Fruit fly (Drosophila melanogaster) whole organism, pupa: ENCODE measurements around the gene CG34345.

Source experiments
- CG10348 ChIP-seq: fragments of 200-800 bp; sonication (Bioruptor generic); IDR thresholded peaks from 2 replicates; pipeline ENCODE4 v1.3.6; 2022; ENCODE audit warnings: missing biosample characterization, missing genetic modification characterization
- CG12605 ChIP-seq: fragments of 200-800 bp; sonication (Bioruptor generic); IDR thresholded peaks from 2 replicates; pipeline ENCODE4 v1.3.6; 2022; ENCODE audit warnings: missing biosample characterization, missing genetic modification characterization
- CG13204 ChIP-seq: fragments of 200-800 bp; sonication (Bioruptor generic); optimal IDR thresholded peaks from 2 replicates; lab custom pipeline; 2018; ENCODE audit warnings: missing biosample characterization, mild to moderate bottlenecking, missing genetic modification characterization, moderate library complexity
- CG14655 ChIP-seq: fragments of 200-800 bp; sonication (Bioruptor generic); optimal IDR thresholded peaks from 3 replicates; lab custom pipeline; 2017; ENCODE audit warnings: mild to moderate bottlenecking, missing biosample characterization, missing genetic modification reagents, missing genetic modification characterization
- CG15710 ChIP-seq: fragments of 200-800 bp; sonication (Bioruptor generic); optimal IDR thresholded peaks from 2 replicates; lab custom pipeline; 2018; ENCODE audit warnings: missing biosample characterization, mild to moderate bottlenecking, missing genetic modification characterization, moderate library complexity
- CG17806 ChIP-seq: fragments of 200-800 bp; sonication (Bioruptor generic); optimal IDR thresholded peaks from 2 replicates; lab custom pipeline; 2018; ENCODE audit warnings: missing biosample characterization, mild to moderate bottlenecking, missing genetic modification characterization, moderate library complexity
- CG32121 ChIP-seq: fragments of 200-800 bp; sonication (Bioruptor generic); IDR thresholded peaks from 2 replicates; pipeline ENCODE4 v1.3.6; 2022; ENCODE audit warnings: missing biosample characterization, missing genetic modification characterization
- CG34367 ChIP-seq: fragments of 200-800 bp; sonication (Bioruptor generic); optimal IDR thresholded peaks from 2 replicates; lab custom pipeline; 2018; ENCODE audit warnings: missing biosample characterization, mild to moderate bottlenecking, missing genetic modification characterization
- CG4496 ChIP-seq: fragments of 200-800 bp; sonication (Bioruptor generic); IDR thresholded peaks from 3 replicates; pipeline ENCODE4 v1.3.6; 2022; ENCODE audit warnings: missing biosample characterization, missing genetic modification characterization
- CG8159 ChIP-seq: fragments of 200-800 bp; sonication (Bioruptor generic); optimal IDR thresholded peaks from 3 replicates; lab custom pipeline; 2018; ENCODE audit warnings: missing biosample characterization, mild to moderate bottlenecking, missing genetic modification characterization, moderate library complexity
- CG8301 ChIP-seq: fragments of 200-800 bp; sonication (Bioruptor generic); optimal IDR thresholded peaks from 2 replicates; lab custom pipeline; 2018; ENCODE audit warnings: missing biosample characterization, mild to moderate bottlenecking, missing genetic modification characterization
- CG9948 ChIP-seq: fragments of 200-800 bp; sonication (Bioruptor generic); optimal IDR thresholded peaks from 2 replicates; lab custom pipeline; 2018; ENCODE audit warnings: missing biosample characterization, mild to moderate bottlenecking, missing genetic modification characterization, moderate library complexity
- D1 ChIP-seq: fragments of 200-800 bp; sonication (Bioruptor generic); optimal IDR thresholded peaks from 2 replicates; lab custom pipeline; 2018; ENCODE audit warnings: missing biosample characterization, mild to moderate bottlenecking, missing genetic modification characterization, moderate library complexity
- EcR ChIP-seq: fragments of 200-800 bp; sonication (Bioruptor generic); optimal IDR thresholded peaks from 3 replicates; lab custom pipeline; 2019; ENCODE audit warnings: missing biosample characterization, missing genetic modification characterization, mild to moderate bottlenecking, moderate library complexity, missing genetic modification reagents
- Ets98B ChIP-seq: fragments of 200-800 bp; sonication (Bioruptor generic); IDR thresholded peaks from 2 replicates; pipeline ENCODE4 v1.3.6; 2022; ENCODE audit warnings: missing biosample characterization, missing genetic modification characterization
- Pif1A ChIP-seq: fragments of 200-800 bp; sonication (Bioruptor generic); optimal IDR thresholded peaks from 3 replicates; lab custom pipeline; 2016; ENCODE audit warnings: missing biosample characterization, missing genetic modification characterization
- Pif1B ChIP-seq: fragments of 200-800 bp; sonication (Bioruptor generic); optimal IDR thresholded peaks from 3 replicates; lab custom pipeline; 2016; ENCODE audit warnings: missing biosample characterization, missing genetic modification characterization
- Snoo ChIP-seq: fragments of 200-800 bp; sonication (Bioruptor generic); optimal IDR thresholded peaks from 3 replicates; lab custom pipeline; 2017; ENCODE audit warnings: missing biosample characterization, mild to moderate bottlenecking, missing genetic modification characterization, inconsistent platforms
- fd96Ca ChIP-seq: fragments of 200-800 bp; sonication (Bioruptor generic); IDR thresholded peaks from 3 replicates; pipeline ENCODE4 v1.3.6; 2022; ENCODE audit warnings: missing biosample characterization, missing genetic modification characterization
- gl ChIP-seq: fragments of 200-800 bp; sonication (Bioruptor generic); optimal IDR thresholded peaks from 2 replicates; lab custom pipeline; 2018; ENCODE audit warnings: missing biosample characterization, mild to moderate bottlenecking, missing genetic modification characterization
- rn ChIP-seq: fragments of 200-800 bp; sonication (Bioruptor generic); IDR thresholded peaks from 2 replicates; pipeline ENCODE4 v1.3.6; 2022; ENCODE audit warnings: missing biosample characterization, missing genetic modification characterization

CG34345 gene

DNA sequence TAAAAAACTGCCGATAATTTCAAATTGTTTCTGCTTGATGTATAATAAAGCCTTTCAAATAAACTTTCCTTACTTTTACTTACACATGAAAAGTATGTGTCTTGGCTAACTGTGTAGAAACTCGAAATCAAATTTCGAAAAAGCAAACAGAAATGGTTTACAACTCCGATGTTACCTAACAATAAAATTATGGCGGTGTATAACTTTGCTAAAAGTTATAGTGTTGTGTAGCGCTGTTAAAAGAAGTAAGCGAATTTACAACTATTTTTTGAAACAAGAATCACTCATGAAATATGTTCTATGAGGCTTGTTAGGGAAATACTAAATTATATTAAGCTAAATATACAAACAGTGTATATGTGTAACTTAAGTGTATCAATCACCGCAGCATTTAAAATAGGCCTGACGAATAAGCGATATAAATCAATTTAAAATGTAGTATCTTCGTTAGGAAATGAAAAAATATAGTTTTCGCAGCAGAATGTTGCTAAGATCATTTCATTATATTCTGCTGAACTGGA is at the start of gene CG34345:
CG34345 (plus strand) TSS at position 471 of the 521 bp plus-strand sequence.
- TF ChIP-seq Pif1B (GFP tag; lab: Kevin White, UChicago), result no peak
- TF ChIP-seq CG8159 (tag; lab: Kevin White, UChicago), result no peak
- TF ChIP-seq Snoo, result no peak
- TF ChIP-seq CG14655, result no peak
- peak; percentile 78 for TF ChIP-seq D1 (tag; lab: Kevin White, UChicago)
- no peak for TF ChIP-seq Ets98B (GFP tag; lab: Robert Waterston, UW)
- TF ChIP-seq CG4496, result no peak
- TF ChIP-seq CG9948 (tag; lab: Kevin White, UChicago), result no peak

DNA sequence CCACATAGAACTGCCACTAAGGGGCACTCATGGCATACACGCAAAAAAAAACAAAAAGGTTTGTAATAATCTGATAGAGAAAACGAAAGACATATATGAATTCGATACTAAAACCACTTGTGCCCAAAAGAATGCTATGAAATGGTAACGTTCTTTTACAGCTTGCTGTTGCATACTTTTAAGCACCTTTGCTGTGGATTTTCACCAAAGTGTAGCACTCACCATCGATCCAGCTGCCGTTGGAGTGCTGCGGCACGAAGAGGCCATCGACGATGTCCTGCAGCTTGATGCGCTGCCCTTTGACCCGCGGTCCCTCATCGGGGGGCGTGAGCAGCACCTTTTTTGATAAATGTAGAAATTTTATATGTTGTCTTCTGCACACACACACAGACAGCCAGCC is 43.9 kb upstream of the CG34345 start:
- no peak for TF ChIP-seq CG8159 (tag; lab: Kevin White, UChicago)
- no peak for TF ChIP-seq CG10348 (GFP tag; lab: Robert Waterston, UW)
- TF ChIP-seq rn (GFP tag; lab: Robert Waterston, UW), result no peak
- TF ChIP-seq CG12605, result no peak
- TF ChIP-seq EcR (GFP tag; lab: Kevin White, UChicago), result no peak
- TF ChIP-seq CG14655, result no peak
- TF ChIP-seq Ets98B (GFP tag; lab: Robert Waterston, UW), result no peak
- no peak for TF ChIP-seq D1 (tag; lab: Kevin White, UChicago)
- no peak for TF ChIP-seq CG32121
- TF ChIP-seq CG15710 (tag; lab: Kevin White, UChicago), result no peak
- TF ChIP-seq Pif1B (GFP tag; lab: Kevin White, UChicago), result no peak
- TF ChIP-seq CG13204 (GFP tag; lab: Kevin White, UChicago), result no peak
- TF ChIP-seq CG8301 (tag; lab: Kevin White, UChicago), result no peak
- no peak for TF ChIP-seq Snoo
- no peak for TF ChIP-seq gl (tag; lab: Kevin White, UChicago)
- no peak for TF ChIP-seq fd96Ca (GFP tag; lab: Robert Waterston, UW)
- TF ChIP-seq, all 21 proteins: peak for 0

DNA sequence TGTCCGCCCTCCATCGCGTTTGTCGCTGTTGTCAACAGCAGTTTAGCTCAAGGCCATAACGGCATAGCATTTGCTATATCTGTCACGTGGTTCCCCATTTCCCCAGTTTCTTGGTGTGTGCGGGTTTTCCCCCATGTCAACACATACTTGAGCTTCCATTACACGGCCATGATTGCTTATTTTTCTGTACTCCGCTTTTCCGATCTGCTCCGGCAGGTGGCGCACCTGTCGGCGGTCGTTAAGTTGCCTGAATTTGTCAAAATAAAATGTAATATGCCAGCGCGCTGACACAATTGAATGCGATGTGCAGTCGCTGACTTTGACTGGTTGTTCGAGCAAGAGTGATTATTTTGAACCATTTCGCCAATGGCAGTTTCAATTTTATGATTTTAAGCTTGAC is 38.6 kb upstream of the CG34345 start:
- no peak for TF ChIP-seq EcR (GFP tag; lab: Kevin White, UChicago)

dm6 chr2L:6595027-6595426 is 27.9 kb upstream of the CG34345 start:
- TF ChIP-seq CG17806 (tag; lab: Kevin White, UChicago), result no peak
- no peak for TF ChIP-seq fd96Ca (GFP tag; lab: Robert Waterston, UW)
- no peak for TF ChIP-seq CG13204 (GFP tag; lab: Kevin White, UChicago)
- no peak for TF ChIP-seq CG34367 (tag; lab: Kevin White, UChicago)
- TF ChIP-seq CG4496, result no peak
- no peak for TF ChIP-seq Pif1B (GFP tag; lab: Kevin White, UChicago)
- no peak for TF ChIP-seq gl (tag; lab: Kevin White, UChicago)
- TF ChIP-seq CG8301 (tag; lab: Kevin White, UChicago), result no peak
- TF ChIP-seq Pif1A (GFP tag; lab: Kevin White, UChicago), result no peak
- no peak for TF ChIP-seq Snoo
- TF ChIP-seq CG9948 (tag; lab: Kevin White, UChicago), result no peak
- TF ChIP-seq CG14655, result no peak
- no peak for TF ChIP-seq CG32121
- TF ChIP-seq, all 21 proteins: peak for 0

DNA sequence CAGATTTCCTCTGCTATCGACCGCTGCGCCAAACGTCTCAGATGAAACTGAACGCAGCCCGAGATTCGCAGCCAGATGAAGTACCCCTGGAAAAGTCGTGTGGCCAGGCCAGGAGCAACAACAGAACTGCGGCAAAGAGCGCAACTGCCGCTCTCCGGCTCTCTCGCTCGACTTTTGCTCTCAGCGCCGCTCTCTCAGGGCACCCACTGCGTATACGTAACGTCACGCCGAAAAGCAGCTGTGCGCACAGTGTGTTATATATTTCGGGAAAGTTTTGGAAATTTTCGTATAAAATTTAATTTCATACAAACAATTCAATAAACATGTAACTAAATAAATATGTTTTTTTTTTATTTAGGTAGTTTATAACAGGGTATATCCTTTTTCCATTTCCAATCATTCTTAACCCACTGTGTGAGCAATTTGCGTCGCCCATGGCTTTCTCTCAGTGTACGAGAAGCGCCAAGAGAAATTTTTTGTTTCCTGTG is 21.9 kb upstream of the CG34345 start, which contains the start of gene Dpp10:
Dpp10 (minus strand) TSS at position 51 of the 488 bp plus-strand sequence.
- TF ChIP-seq CG9948 (tag; lab: Kevin White, UChicago), result no peak
- TF ChIP-seq CG10348 (GFP tag; lab: Robert Waterston, UW), result peak; percentile 72
- TF ChIP-seq CG17806 (tag; lab: Kevin White, UChicago), result no peak
- no peak for TF ChIP-seq CG13204 (GFP tag; lab: Kevin White, UChicago)
- TF ChIP-seq Pif1A (GFP tag; lab: Kevin White, UChicago), result peak; percentile 78
- TF ChIP-seq Ets98B (GFP tag; lab: Robert Waterston, UW), result peak; percentile 89
- TF ChIP-seq EcR (GFP tag; lab: Kevin White, UChicago), result no peak
- TF ChIP-seq fd96Ca (GFP tag; lab: Robert Waterston, UW), result peak; percentile 86
- peak; percentile 90 for TF ChIP-seq CG4496
- peak; percentile 2 for TF ChIP-seq D1 (tag; lab: Kevin White, UChicago)
- TF ChIP-seq Pif1B (GFP tag; lab: Kevin White, UChicago), result peak; percentile 55
- peak; percentile 66 for TF ChIP-seq CG8301 (tag; lab: Kevin White, UChicago)
- peak; percentile 88 for TF ChIP-seq CG32121
- peak; percentile 78 for TF ChIP-seq CG8159 (tag; lab: Kevin White, UChicago)
- TF ChIP-seq CG15710 (tag; lab: Kevin White, UChicago), result peak; percentile 72
- peak; percentile 73 for TF ChIP-seq CG14655
- no peak for TF ChIP-seq gl (tag; lab: Kevin White, UChicago)
- TF ChIP-seq CG12605, result peak; percentile 79
- TF ChIP-seq rn (GFP tag; lab: Robert Waterston, UW), result 0 out of 2 replicates have a peak, but pooled peaks have one; percentile 17
- TF ChIP-seq Snoo, result peak; percentile 58
- TF ChIP-seq CG34367 (tag; lab: Kevin White, UChicago), result peak; percentile 56

DNA sequence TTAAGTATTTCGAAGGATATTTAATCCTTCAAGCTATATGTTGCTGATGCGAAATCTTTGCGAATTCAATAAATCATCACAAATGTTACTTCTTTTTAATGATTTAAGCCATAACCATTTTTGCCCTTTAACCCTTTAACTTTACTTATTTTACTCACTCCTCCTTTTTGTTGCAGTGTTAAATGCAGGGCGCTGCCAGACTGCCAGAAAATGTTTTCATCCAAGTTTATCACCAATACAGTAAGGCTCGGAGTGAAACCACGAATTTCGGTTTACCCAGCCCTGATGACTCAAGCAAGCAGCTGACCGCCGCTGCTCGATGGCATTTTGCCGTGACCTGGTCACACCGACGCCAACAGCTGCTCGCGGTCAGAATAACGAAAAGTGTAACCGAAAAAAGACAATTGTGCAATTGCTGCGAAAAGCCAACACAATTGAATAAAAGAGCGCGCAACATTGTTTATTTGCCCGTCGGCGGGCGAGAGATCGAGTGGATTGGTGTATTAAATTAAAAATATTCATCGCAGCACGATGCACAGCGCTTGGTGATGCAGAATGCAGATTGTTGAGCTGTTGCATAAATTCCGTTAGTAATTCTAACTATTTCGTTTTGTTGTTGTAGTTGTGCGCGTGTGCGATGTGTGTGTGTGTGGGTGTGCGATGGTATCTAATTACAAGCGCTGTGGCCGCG is 12.1 kb upstream of the CG34345 start, which contains the start of gene CG11050:
CG11050 (plus strand) TSS at position 329 of the 691 bp plus-strand sequence.
- TF ChIP-seq CG13204 (GFP tag; lab: Kevin White, UChicago), result no peak
- TF ChIP-seq CG15710 (tag; lab: Kevin White, UChicago), result peak; percentile 19
- TF ChIP-seq CG4496, result peak; percentile 89
- TF ChIP-seq fd96Ca (GFP tag; lab: Robert Waterston, UW), result peak; percentile 61; the same call in 2 of the 3 replicates
- peak; percentile 68 for TF ChIP-seq CG8301 (tag; lab: Kevin White, UChicago)
- TF ChIP-seq D1 (tag; lab: Kevin White, UChicago), result peak; percentile 30
- no peak for TF ChIP-seq EcR (GFP tag; lab: Kevin White, UChicago)
- TF ChIP-seq rn (GFP tag; lab: Robert Waterston, UW), result peak; percentile 37
- TF ChIP-seq Pif1B (GFP tag; lab: Kevin White, UChicago), result peak; percentile 35
- TF ChIP-seq CG17806 (tag; lab: Kevin White, UChicago), result peak; percentile 58
- peak; percentile 66 for TF ChIP-seq CG14655
- peak; percentile 76 for TF ChIP-seq CG12605
- TF ChIP-seq CG34367 (tag; lab: Kevin White, UChicago), result peak; percentile 54
- peak; percentile 77 for TF ChIP-seq CG32121
- TF ChIP-seq gl (tag; lab: Kevin White, UChicago), result no peak
- peak; percentile 22 for TF ChIP-seq CG9948 (tag; lab: Kevin White, UChicago)
- peak; percentile 77 for TF ChIP-seq Ets98B (GFP tag; lab: Robert Waterston, UW)
- TF ChIP-seq CG8159 (tag; lab: Kevin White, UChicago), result peak; percentile 50
- peak; percentile 58 for TF ChIP-seq Snoo
- no peak for TF ChIP-seq CG10348 (GFP tag; lab: Robert Waterston, UW)
- peak; percentile 7 for TF ChIP-seq Pif1A (GFP tag; lab: Kevin White, UChicago)
